Worm (Caenorhabditis elegans) whole organism, early embryonic: ENCODE data around the gene F47B8.8.
"Not testable (repeated sequence)": the region's sequence is repeated elsewhere in the genome, so short reads cannot be mapped to it uniquely, and the experiment has no call there.

Experiments
- F13C5.2 ChIP-seq: sonication (generic microtip); optimal IDR thresholded peaks from 2 replicates; lab custom pipeline; 2017; ENCODE audit warnings: mild to moderate bottlenecking, missing genetic modification characterization, inconsistent platforms, missing compliant biosample characterization
- aly-1 ChIP-seq: sonication (generic microtip); optimal IDR thresholded peaks from 2 replicates; lab custom pipeline; 2016; ENCODE audit warnings: missing genetic modification characterization, missing compliant biosample characterization
- ama-1 ChIP-seq: fragments of 150-350 bp; optimal IDR thresholded peaks from 2 replicates; lab custom pipeline; 2014
- ceh-13 ChIP-seq: fragments of 200-800 bp; sonication (Bioruptor generic); optimal IDR thresholded peaks from 2 replicates; lab custom pipeline; 2018; ENCODE audit warnings: mild to moderate bottlenecking, missing genetic modification characterization, missing compliant biosample characterization
- ceh-36 ChIP-seq: sonication (generic microtip); optimal IDR thresholded peaks from 2 replicates; lab custom pipeline; 2016; ENCODE audit warnings: missing genetic modification characterization, inconsistent platforms, missing compliant biosample characterization
- ets-7 ChIP-seq: sonication (generic microtip); optimal IDR thresholded peaks from 2 replicates; lab custom pipeline; 2016; ENCODE audit warnings: missing genotype, missing genetic modification characterization, missing compliant biosample characterization
- flt-1 ChIP-seq: fragments of 200-800 bp; sonication (Bioruptor generic); IDR thresholded peaks from 2 replicates; pipeline ENCODE4 v1.3.6; 2022; ENCODE audit warnings: missing genetic modification characterization, missing compliant biosample characterization
- hmbx-1 ChIP-seq: sonication (generic microtip); optimal IDR thresholded peaks from 2 replicates; lab custom pipeline; 2016; ENCODE audit warnings: mild to moderate bottlenecking, missing genetic modification characterization, missing compliant biosample characterization
- hmg-4 ChIP-seq: fragments of 200-800 bp; sonication (Bioruptor generic); optimal IDR thresholded peaks from 2 replicates; lab custom pipeline; 2018; ENCODE audit warnings: mild to moderate bottlenecking, missing genetic modification characterization, missing compliant biosample characterization
- pes-1 ChIP-seq: fragments of 200-800 bp; sonication (Bioruptor generic); IDR thresholded peaks from 2 replicates; pipeline ENCODE4 v1.3.6; 2022; ENCODE audit warnings: missing genetic modification reagents, missing genetic modification characterization, missing compliant biosample characterization
- scrt-1 ChIP-seq: fragments of 200-800 bp; sonication (Bioruptor generic); IDR thresholded peaks from 2 replicates; pipeline ENCODE4 v1.3.6; 2022; ENCODE audit warnings: missing genetic modification characterization, missing compliant biosample characterization
- sea-1 ChIP-seq: fragments of 200-800 bp; sonication (Bioruptor generic); conservative IDR thresholded peaks from 2 replicates; pipeline ENCODE4 v1.3.6; 2022; ENCODE audit warnings: missing genetic modification characterization, missing compliant biosample characterization
- tbx-11 ChIP-seq: fragments of 200-800 bp; sonication (Bioruptor generic); IDR thresholded peaks from 2 replicates; pipeline ENCODE4 v1.3.6; 2022; ENCODE audit warnings: missing genetic modification characterization, missing compliant biosample characterization

- TF ChIP-seq ama-1 (lab: Kevin White, UChicago); pes-1 (GFP tag; lab: Robert Waterston, UW); ceh-36 (tag; lab: Kevin White, UChicago); flt-1 (GFP tag; lab: Robert Waterston, UW); hmbx-1 (tag; lab: Kevin White, UChicago); hmg-4 (GFP tag; lab: Kevin White, UChicago); tbx-11 (GFP tag; lab: Robert Waterston, UW); F13C5.2 (tag; lab: Kevin White, UChicago); scrt-1 (GFP tag; lab: Robert Waterston, UW); sea-1 (GFP tag; lab: Robert Waterston, UW); ceh-13 (GFP tag; lab: Kevin White, UChicago); ets-7 (tag; lab: Kevin White, UChicago); aly-1 (tag; lab: Kevin White, UChicago): not testable (repeated sequence)
Measured at ce11 chrV:14306771-14307170, 24.8 kb upstream of the F47B8.8 start, which contains the start of gene spig-4.
